Fruit fly (Drosophila melanogaster): ENCODE measurements around the gene CG34173.

Gene CG34173

DNA sequence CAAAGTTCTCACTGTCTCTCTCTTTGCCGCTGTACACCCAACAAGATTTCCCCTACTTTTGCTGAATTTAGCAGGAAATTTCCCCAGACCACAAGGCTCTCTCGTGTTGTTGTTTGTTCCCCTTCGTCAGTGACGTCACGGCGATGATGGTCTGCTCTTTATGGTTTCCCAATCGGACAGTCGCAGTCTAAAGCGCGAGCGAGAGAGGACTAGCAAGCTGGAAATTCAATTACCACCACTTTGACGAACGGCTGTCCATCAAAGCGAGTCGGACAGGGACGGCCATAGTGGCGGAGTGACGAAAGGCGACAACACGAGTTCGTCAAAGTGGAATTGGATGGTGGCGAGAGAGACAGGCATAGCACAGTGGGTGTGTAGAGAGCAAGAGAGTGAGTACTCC is 29.7 kb downstream of the CG34173 start (continued):
- TF ChIP-seq row (GFP tag; IDR thresholded peaks at IDR 0.05) = no peak
- TF ChIP-seq CG5953 (GFP tag; IDR thresholded peaks at IDR 0.05) = no peak
- no peak for TF ChIP-seq CG2202 (tag; optimal IDR thresholded peaks at IDR 0.05)
- TF ChIP-seq ssp (GFP tag; IDR thresholded peaks at IDR 0.05) = no peak
- TF ChIP-seq CG18476 (GFP tag; optimal IDR thresholded peaks at IDR 0.05) = no peak
- 0 out of 2 replicates have a peak, but pooled peaks have one; percentile 11 for TF ChIP-seq GATAe (GFP tag; conservative IDR thresholded peaks at IDR 0.05)
- no peak for TF ChIP-seq Mad (GFP tag; optimal IDR thresholded peaks at IDR 0.05)
- TF ChIP-seq corto (GFP tag; optimal IDR thresholded peaks at IDR 0.05) = no peak
- TF ChIP-seq CG17359 (tag; optimal IDR thresholded peaks at IDR 0.05) = no peak
- no peak for TF ChIP-seq Six4 (GFP tag; optimal IDR thresholded peaks at IDR 0.05)
- TF ChIP-seq CG17568 (GFP tag; optimal IDR thresholded peaks at IDR 0.05) = no peak
- no peak for TF ChIP-seq Aef1 (GFP tag; IDR thresholded peaks at IDR 0.05)
- TF ChIP-seq zfh2 (GFP tag; optimal IDR thresholded peaks at IDR 0.05) = no peak
- TF ChIP-seq Tbp (GFP tag; optimal IDR thresholded peaks at IDR 0.05) = no peak
- TF ChIP-seq nmo (GFP tag; optimal IDR thresholded peaks at IDR 0.05) = peak; percentile 61
- TF ChIP-seq CG11695 (GFP tag; IDR thresholded peaks at IDR 0.05) = 0 out of 3 replicates have a peak, but pooled peaks have one; percentile 33
- peak; percentile 20 for TF ChIP-seq Ets65A (GFP tag)
- TF ChIP-seq CHES-1-like (GFP tag; optimal IDR thresholded peaks at IDR 0.05) = peak; percentile 19
- TF ChIP-seq CG13894 (tag; optimal IDR thresholded peaks at IDR 0.05) = no peak
- no peak for TF ChIP-seq CG7987 (GFP tag; optimal IDR thresholded peaks at IDR 0.05)
- peak; percentile 2 for TF ChIP-seq psq (GFP tag; optimal IDR thresholded peaks at IDR 0.05)
- no peak for TF ChIP-seq fd102C (GFP tag; optimal IDR thresholded peaks at IDR 0.05)
- TF ChIP-seq CG5245 (GFP tag; optimal IDR thresholded peaks at IDR 0.05) = no peak
- TF ChIP-seq her (GFP tag; optimal IDR thresholded peaks at IDR 0.05) = no peak
- TF ChIP-seq HmgD (GFP tag; optimal IDR thresholded peaks at IDR 0.05) = peak; percentile 90
- peak; percentile 23 for TF ChIP-seq nerfin-1 (tag; optimal IDR thresholded peaks at IDR 0.05)
- TF ChIP-seq CG15514 (GFP tag; optimal IDR thresholded peaks at IDR 0.05) = no peak
- TF ChIP-seq CG9876 (GFP tag; optimal IDR thresholded peaks at IDR 0.05) = no peak
- no peak for TF ChIP-seq CG4820 (GFP tag; optimal IDR thresholded peaks at IDR 0.05)
- TF ChIP-seq phol (tag; optimal IDR thresholded peaks at IDR 0.05) = no peak
- TF ChIP-seq CG7839 (tag; optimal IDR thresholded peaks at IDR 0.05) = no peak
- peak; percentile 66 for TF ChIP-seq kni (GFP tag; optimal IDR thresholded peaks at IDR 0.05)
- TF ChIP-seq Bgb (GFP tag; IDR thresholded peaks at IDR 0.05; ENCODE audit: partially characterized antibody) = peak; percentile 79
- TF ChIP-seq bab2 (GFP tag; optimal IDR thresholded peaks at IDR 0.05) = no peak
- TF ChIP-seq Dip2 (GFP tag; IDR thresholded peaks at IDR 0.05) = no peak
- no peak for TF ChIP-seq crp (GFP tag; optimal IDR thresholded peaks at IDR 0.05)
- TF ChIP-seq mam (GFP tag; optimal IDR thresholded peaks at IDR 0.05) = no peak
- peak; percentile 52 for TF ChIP-seq CG8924 (tag; optimal IDR thresholded peaks at IDR 0.05)
- no peak for TF ChIP-seq gsb (GFP tag; IDR thresholded peaks at IDR 0.05)
- no peak for TF ChIP-seq CG12659 (GFP tag; optimal IDR thresholded peaks at IDR 0.05)
- peak in 1 of 2 experiments; percentile 17 for TF ChIP-seq dpn (GFP tag; optimal IDR thresholded peaks at IDR 0.05)
- no peak for TF ChIP-seq CG34376 (GFP tag; optimal IDR thresholded peaks at IDR 0.05)
- no peak for TF ChIP-seq CG11723 (GFP tag; optimal IDR thresholded peaks at IDR 0.05)
- TF ChIP-seq Stat92E (GFP tag; optimal IDR thresholded peaks at IDR 0.05) = no peak
- TF ChIP-seq org-1 (GFP tag; optimal IDR thresholded peaks at IDR 0.05) = no peak
- TF ChIP-seq CG14965 (GFP tag; optimal IDR thresholded peaks at IDR 0.05; ENCODE audit: borderline replicate concordance) = no peak
- no peak for TF ChIP-seq toy (GFP tag; IDR thresholded peaks at IDR 0.05)
- no peak for TF ChIP-seq Fer3 (tag; optimal IDR thresholded peaks at IDR 0.05)
- no peak for TF ChIP-seq wek (GFP tag; optimal IDR thresholded peaks at IDR 0.05)
- TF ChIP-seq ewg (GFP tag; optimal IDR thresholded peaks at IDR 0.05) = peak; percentile 88
- no peak for TF ChIP-seq CG11696 (GFP tag; IDR thresholded peaks at IDR 0.05)

Measured in whole organism, embryonic.